Fruit fly (Drosophila melanogaster) whole organism: Measurements from ENCODE around the gene CG46307.

Experiments used
- pan ChIP-seq: fragments of >200 bp; optimal IDR thresholded peaks from 2 replicates; lab custom pipeline; 2017
- psq ChIP-seq: fragments of >200 bp; optimal IDR thresholded peaks from 2 replicates; lab custom pipeline; 2017

DNA sequence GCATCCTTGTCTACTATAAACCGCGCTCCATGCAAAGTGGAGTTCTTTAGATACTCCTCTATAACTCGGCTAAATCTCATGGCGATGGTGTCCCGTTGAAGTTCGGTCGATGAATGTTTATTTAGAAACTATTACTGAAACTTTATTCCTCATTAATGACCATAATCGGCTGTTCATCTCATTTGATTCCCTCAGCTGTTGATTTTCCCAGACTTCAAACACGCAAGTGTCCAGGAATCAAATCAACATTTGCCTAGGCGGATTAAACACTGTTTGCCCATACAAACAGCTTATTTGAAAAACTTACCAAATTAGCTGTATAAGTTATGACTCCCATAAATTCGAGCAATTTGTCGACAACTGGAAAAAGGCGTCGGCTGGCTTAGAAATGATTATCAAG is 15.7 kb upstream of the CG46307 start, which contains the start of gene ppk13:
- no peak for TF ChIP-seq pan (lab: Kevin White, UChicago)
- no peak for TF ChIP-seq psq
